Fruit fly (Drosophila melanogaster) whole organism, wandering third instar larva: ENCODE results near the gene fru.

ENCODE experiments used
- Abd-B ChIP-seq: fragments of >200 bp; optimal IDR thresholded peaks from 2 replicates; lab custom pipeline; 2017; ENCODE audit warnings: missing biosample characterization, missing genetic modification characterization
- CG32264 ChIP-seq: fragments of 200-800 bp; sonication (Bioruptor generic); optimal IDR thresholded peaks from 2 replicates; lab custom pipeline; 2016; ENCODE audit warnings: missing biosample characterization, missing genetic modification characterization
- CG9705 ChIP-seq: fragments of 200-800 bp; sonication (Bioruptor generic); optimal IDR thresholded peaks from 2 replicates; lab custom pipeline; 2018; ENCODE audit warnings: missing biosample characterization, mild to moderate bottlenecking, missing genetic modification characterization
- CrebA ChIP-seq: fragments of 200-800 bp; sonication (Bioruptor generic); optimal IDR thresholded peaks from 2 replicates; lab custom pipeline; 2016; ENCODE audit warnings: missing biosample characterization, mild to moderate bottlenecking, missing genetic modification characterization, borderline replicate concordance
- Dfd ChIP-seq: fragments of >200 bp; optimal IDR thresholded peaks from 2 replicates; lab custom pipeline; 2017; ENCODE audit warnings: missing biosample characterization, missing genetic modification characterization
- Dif ChIP-seq: fragments of 200-275, 200-300 bp; sonication (Bioruptor generic); optimal IDR thresholded peaks from 2 replicates; lab custom pipeline; 2018; ENCODE audit warnings: missing biosample characterization, missing genetic modification characterization; ENCODE audit not compliant: partially characterized antibody
- GATAd ChIP-seq: sonication (Bioruptor generic); optimal IDR thresholded peaks from 2 replicates; lab custom pipeline; 2016; ENCODE audit warnings: missing biosample characterization, missing genetic modification characterization
- HLH106 ChIP-seq: fragments of 200-800 bp; optimal IDR thresholded peaks from 3 replicates; lab custom pipeline; 2019; ENCODE audit warnings: missing biosample characterization, mild to moderate bottlenecking, missing genetic modification characterization, moderate library complexity
- Hnf4 ChIP-seq: fragments of 200-800 bp; sonication (Bioruptor generic); optimal IDR thresholded peaks from 2 replicates; lab custom pipeline; 2016; ENCODE audit warnings: missing biosample characterization, mild to moderate bottlenecking, missing genetic modification characterization
- Hr78 ChIP-seq: fragments of >200 bp; optimal IDR thresholded peaks from 2 replicates; lab custom pipeline; 2017; ENCODE audit warnings: missing biosample characterization, missing genetic modification characterization
- Hr83 ChIP-seq: fragments of 200-300 bp; sonication (Bioruptor generic); optimal IDR thresholded peaks from 2 replicates; lab custom pipeline; 2016; ENCODE audit warnings: missing biosample characterization, mild to moderate bottlenecking, missing genetic modification characterization, moderate library complexity; ENCODE audit not compliant: poor library complexity, severe bottlenecking
- Jra ChIP-seq: sonication (Bioruptor generic); optimal IDR thresholded peaks from 2 replicates; lab custom pipeline; 2016; ENCODE audit warnings: missing biosample characterization, missing genetic modification characterization
- Mio ChIP-seq: sonication (Bioruptor generic); optimal IDR thresholded peaks from 2 replicates; lab custom pipeline; 2016; ENCODE audit warnings: missing biosample characterization, missing genetic modification characterization
- Myc ChIP-seq: fragments of >200 bp; optimal IDR thresholded peaks from 2 replicates; lab custom pipeline; 2017
- N ChIP-seq: fragments of >200 bp; optimal IDR thresholded peaks from 2 replicates; lab custom pipeline; 2018; ENCODE audit warnings: missing biosample characterization, missing external identifiers, missing genetic modification characterization
- OdsH ChIP-seq: fragments of 200-800 bp; sonication (Bioruptor generic); optimal IDR thresholded peaks from 2 replicates; lab custom pipeline; 2016; ENCODE audit warnings: missing biosample characterization, mild to moderate bottlenecking, missing genetic modification characterization
- Rel ChIP-seq, 2 experiments: fragments of 200-800 bp; sonication (Bioruptor generic) in 1 of 2; optimal IDR thresholded peaks; 2 replicates in 1 of 2; 3 replicates in 1 of 2; lab custom pipeline; 2016 to 2019; ENCODE audit warnings: mild to moderate bottlenecking in 2 of 2, missing biosample characterization in 2 of 2, missing genetic modification characterization in 2 of 2, moderate library complexity in 1 of 2
- Sp1 ChIP-seq: fragments of 200-800 bp; sonication (Bioruptor generic); optimal IDR thresholded peaks from 3 replicates; lab custom pipeline; 2019; ENCODE audit warnings: missing biosample characterization, mild to moderate bottlenecking, missing genetic modification characterization, moderate library complexity
- Vsx2 ChIP-seq: fragments of 200-300, 225-300 bp; sonication (Bioruptor generic); optimal IDR thresholded peaks from 2 replicates; lab custom pipeline; 2018; ENCODE audit warnings: missing biosample characterization, missing genetic modification characterization; ENCODE audit not compliant: partially characterized antibody
- br ChIP-seq: fragments of 200-800 bp; sonication (Bioruptor generic); optimal IDR thresholded peaks from 2 replicates; lab custom pipeline; 2016; ENCODE audit warnings: missing biosample characterization, missing genetic modification characterization
- brk ChIP-seq: fragments of 200-800 bp; sonication (Bioruptor generic); optimal IDR thresholded peaks from 2 replicates; lab custom pipeline; 2016; ENCODE audit warnings: missing biosample characterization, mild to moderate bottlenecking, missing genetic modification characterization
- dl ChIP-seq, 2 experiments: fragments of 175-275, 200-275 bp in 1 of 2; fragments of 200-275 bp in 1 of 2; sonication (Bioruptor generic); optimal IDR thresholded peaks; lab custom pipeline; 2018; ENCODE audit warnings: mild to moderate bottlenecking in 2 of 2, missing biosample characterization in 2 of 2, missing genetic modification characterization in 2 of 2, moderate library complexity in 2 of 2; ENCODE audit not compliant: partially characterized antibody in 2 of 2, insufficient read depth in 1 of 2
- dmrt93B ChIP-seq: fragments of 200-800 bp; sonication (Bioruptor generic); optimal IDR thresholded peaks from 2 replicates; lab custom pipeline; 2018; ENCODE audit warnings: missing biosample characterization, mild to moderate bottlenecking, missing genetic modification characterization
- dsf ChIP-seq: sonication (Bioruptor generic); optimal IDR thresholded peaks from 2 replicates; lab custom pipeline; 2016; ENCODE audit warnings: missing biosample characterization, missing genetic modification characterization, borderline replicate concordance
- ey ChIP-seq: fragments of 200-800 bp; sonication (Bioruptor generic); optimal IDR thresholded peaks from 2 replicates; lab custom pipeline; 2016; ENCODE audit warnings: missing biosample characterization, missing genetic modification characterization
- foxo ChIP-seq, 2 experiments: fragments of 200-800 bp; sonication (Bioruptor generic); optimal IDR thresholded peaks; 2 replicates in 1 of 2; 3 replicates in 1 of 2; lab custom pipeline; 2016 to 2017; ENCODE audit warnings: missing biosample characterization in 2 of 2, missing genetic modification characterization in 2 of 2
- fru ChIP-seq: fragments of 200-800 bp; sonication (Bioruptor generic); optimal IDR thresholded peaks from 3 replicates; lab custom pipeline; 2016; ENCODE audit warnings: missing biosample characterization, mild to moderate bottlenecking, missing genetic modification characterization
- h ChIP-seq: fragments of 200-800 bp; sonication (Bioruptor generic); optimal IDR thresholded peaks from 3 replicates; lab custom pipeline; 2016; ENCODE audit warnings: missing biosample characterization, mild to moderate bottlenecking, missing genetic modification characterization
- jim ChIP-seq: fragments of 175-275, 200-325 bp; sonication (Bioruptor generic); optimal IDR thresholded peaks from 2 replicates; lab custom pipeline; 2016; ENCODE audit warnings: missing biosample characterization, mild to moderate bottlenecking, missing genetic modification characterization
- lola ChIP-seq: fragments of >200 bp; optimal IDR thresholded peaks from 2 replicates; lab custom pipeline; 2017; ENCODE audit warnings: missing biosample characterization, missing genetic modification characterization
- pan ChIP-seq: fragments of >200 bp; optimal IDR thresholded peaks from 2 replicates; lab custom pipeline; 2017
- psq ChIP-seq: fragments of 200-800 bp; sonication (Bioruptor generic); optimal IDR thresholded peaks from 3 replicates; lab custom pipeline; 2017; ENCODE audit warnings: missing biosample characterization, mild to moderate bottlenecking, missing genetic modification characterization, moderate library complexity
- rgr ChIP-seq: fragments of 200-800 bp; sonication (Bioruptor generic); optimal IDR thresholded peaks from 3 replicates; lab custom pipeline; 2016; ENCODE audit warnings: missing biosample characterization, mild to moderate bottlenecking, missing genetic modification characterization
- sage ChIP-seq: fragments of 200-800 bp; sonication (Bioruptor generic); optimal IDR thresholded peaks from 2 replicates; lab custom pipeline; 2016; ENCODE audit warnings: missing biosample characterization, mild to moderate bottlenecking, missing genetic modification characterization
- sv ChIP-seq: fragments of 200-800 bp; sonication (Bioruptor generic); optimal IDR thresholded peaks from 3 replicates; lab custom pipeline; 2016; ENCODE audit warnings: missing biosample characterization, missing genetic modification characterization
- tai ChIP-seq: sonication (Bioruptor generic); optimal IDR thresholded peaks from 2 replicates; lab custom pipeline; 2016; ENCODE audit warnings: missing biosample characterization, missing genetic modification characterization
- usp ChIP-seq: fragments of >200 bp; optimal IDR thresholded peaks from 2 replicates; lab custom pipeline; 2017; ENCODE audit warnings: missing biosample characterization, missing genetic modification characterization
- woc ChIP-seq: sonication (Bioruptor generic); optimal IDR thresholded peaks from 2 replicates; lab custom pipeline; 2016; ENCODE audit warnings: missing biosample characterization, mild to moderate bottlenecking, missing genetic modification characterization

Gene fru

dm6 chr3R:18397834-18398378 is 147.5 kb downstream of the fru start:
- no peak for TF ChIP-seq Dif (GFP tag; lab: Kevin White, UChicago)
- no peak for TF ChIP-seq tai (GFP tag; lab: Kevin White, UChicago)
- TF ChIP-seq woc (GFP tag; lab: Kevin White, UChicago): no peak
- peak; percentile 72 for TF ChIP-seq Vsx2
- TF ChIP-seq Hr78 (GFP tag; lab: Kevin White, UChicago): no peak
- no peak for TF ChIP-seq dsf (GFP tag; lab: Kevin White, UChicago)

- TF ChIP-seq Jra (GFP tag; lab: Kevin White, UChicago): peak; percentile 87
- peak; percentile 81 for TF ChIP-seq Hr83 (GFP tag; lab: Kevin White, UChicago)
- TF ChIP-seq Dif (GFP tag; lab: Kevin White, UChicago): peak; percentile 91
- peak; percentile 92 for TF ChIP-seq dmrt93B (GFP tag; lab: Kevin White, UChicago)
- TF ChIP-seq OdsH (GFP tag; lab: Kevin White, UChicago): peak; percentile 98
- peak; percentile 74 for TF ChIP-seq CG32264 (GFP tag; lab: Kevin White, UChicago)
- TF ChIP-seq CrebA (GFP tag; lab: Kevin White, UChicago): no peak
- no peak for TF ChIP-seq Abd-B
- peak; percentile 70 for TF ChIP-seq CG9705 (GFP tag; lab: Kevin White, UChicago)
- peak; percentile 96 for TF ChIP-seq Vsx2
- peak; percentile 94 for TF ChIP-seq Sp1 (GFP tag; lab: Kevin White, UChicago)
- peak; percentile 98 for TF ChIP-seq rgr (GFP tag; lab: Kevin White, UChicago)
- TF ChIP-seq Myc (lab: Kevin White, UChicago): no peak
- TF ChIP-seq sv: peak; percentile 93
- TF ChIP-seq lola (GFP tag; lab: Kevin White, UChicago): no peak
- peak; percentile 97 for TF ChIP-seq br (GFP tag; lab: Kevin White, UChicago)
- TF ChIP-seq Mio (GFP tag; lab: Kevin White, UChicago): peak; percentile 86
- peak; percentile 98 for TF ChIP-seq ey (GFP tag; lab: Kevin White, UChicago)
- TF ChIP-seq dsf (GFP tag; lab: Kevin White, UChicago): peak; percentile 64
- peak; percentile 98 for TF ChIP-seq fru (GFP tag; lab: Kevin White, UChicago)
- TF ChIP-seq Hr78 (GFP tag; lab: Kevin White, UChicago): no peak
- TF ChIP-seq HLH106: peak; percentile 94
- peak; percentile 92 for TF ChIP-seq brk (GFP tag; lab: Kevin White, UChicago)
- peak; percentile 97 for TF ChIP-seq Hnf4 (GFP tag; lab: Kevin White, UChicago)
- peak; percentile 96 for TF ChIP-seq psq
- peak; percentile 97 for TF ChIP-seq woc (GFP tag; lab: Kevin White, UChicago)
- peak; percentile 39 for TF ChIP-seq jim (GFP tag; lab: Kevin White, UChicago)
- TF ChIP-seq dl (GFP tag; optimal IDR thresholded peaks at IDR 0.05; lab: Kevin White, UChicago; ENCODE audit: insufficient read depth in 1 of 2, partially characterized antibody in 2 of 2): peak; percentile 83 to 91
- no peak for TF ChIP-seq pan (lab: Kevin White, UChicago)
- TF ChIP-seq GATAd: peak; percentile 59
- TF ChIP-seq usp (GFP tag; lab: Kevin White, UChicago): no peak
- TF ChIP-seq foxo (GFP tag; optimal IDR thresholded peaks at IDR 0.05; lab: Kevin White, UChicago): peak; percentile 84 to 97
- peak; percentile 98 for TF ChIP-seq h
- peak; percentile 87 for TF ChIP-seq sage (GFP tag; lab: Kevin White, UChicago)
- TF ChIP-seq N: no peak
- no peak for TF ChIP-seq tai (GFP tag; lab: Kevin White, UChicago)
- peak; percentile 55 for TF ChIP-seq Rel (GFP tag; optimal IDR thresholded peaks at IDR 0.05; lab: Kevin White, UChicago)
- TF ChIP-seq Rel (tag; optimal IDR thresholded peaks at IDR 0.05; lab: Kevin White, UChicago): peak; percentile 72
- no peak for TF ChIP-seq Dfd (GFP tag; lab: Kevin White, UChicago)
Observed at dm6 chr3R:18396801-18397604, 148.4 kb downstream of the fru start, which contains the start of gene Vti1b. Vti1b (plus strand) TSS chr3R:18396995.
